Worm (Caenorhabditis elegans) whole organism, early embryonic: ENCODE results near the gene lite-1.
A peak's percentile ranks its signal among the peaks of the same experiment; 100 is the strongest.

Experiments used
- B0310.2 ChIP-seq: sonication (generic microtip); optimal IDR thresholded peaks from 2 replicates; lab custom pipeline; 2016; ENCODE audit warnings: mild to moderate bottlenecking, missing genetic modification characterization, missing compliant biosample characterization
- aly-1 ChIP-seq: sonication (generic microtip); optimal IDR thresholded peaks from 2 replicates; lab custom pipeline; 2016; ENCODE audit warnings: missing genetic modification characterization, missing compliant biosample characterization
- ama-1 ChIP-seq: fragments of 150-350 bp; optimal IDR thresholded peaks from 2 replicates; lab custom pipeline; 2014
- ceh-13 ChIP-seq: fragments of 200-800 bp; sonication (Bioruptor generic); optimal IDR thresholded peaks from 2 replicates; lab custom pipeline; 2018; ENCODE audit warnings: mild to moderate bottlenecking, missing genetic modification characterization, missing compliant biosample characterization
- ets-7 ChIP-seq: sonication (generic microtip); optimal IDR thresholded peaks from 2 replicates; lab custom pipeline; 2016; ENCODE audit warnings: missing genotype, missing genetic modification characterization, missing compliant biosample characterization
- flt-1 ChIP-seq: fragments of 200-800 bp; sonication (Bioruptor generic); IDR thresholded peaks from 2 replicates; pipeline ENCODE4 v1.3.6; 2022; ENCODE audit warnings: missing genetic modification characterization, missing compliant biosample characterization
- hmbx-1 ChIP-seq: sonication (generic microtip); optimal IDR thresholded peaks from 2 replicates; lab custom pipeline; 2016; ENCODE audit warnings: mild to moderate bottlenecking, missing genetic modification characterization, missing compliant biosample characterization
- hmg-4 ChIP-seq: fragments of 200-800 bp; sonication (Bioruptor generic); optimal IDR thresholded peaks from 2 replicates; lab custom pipeline; 2018; ENCODE audit warnings: mild to moderate bottlenecking, missing genetic modification characterization, missing compliant biosample characterization
- hnd-1 ChIP-seq: sonication (generic microtip); optimal IDR thresholded peaks from 2 replicates; lab custom pipeline; 2016; ENCODE audit warnings: missing genetic modification characterization, missing compliant biosample characterization
- scrt-1 ChIP-seq: fragments of 200-800 bp; sonication (Bioruptor generic); IDR thresholded peaks from 2 replicates; pipeline ENCODE4 v1.3.6; 2022; ENCODE audit warnings: missing genetic modification characterization, missing compliant biosample characterization
- sea-1 ChIP-seq: fragments of 200-800 bp; sonication (Bioruptor generic); conservative IDR thresholded peaks from 2 replicates; pipeline ENCODE4 v1.3.6; 2022; ENCODE audit warnings: missing genetic modification characterization, missing compliant biosample characterization
- tbx-11 ChIP-seq: fragments of 200-800 bp; sonication (Bioruptor generic); IDR thresholded peaks from 2 replicates; pipeline ENCODE4 v1.3.6; 2022; ENCODE audit warnings: missing genetic modification characterization, missing compliant biosample characterization
- tra-4 ChIP-seq: sonication (generic microtip); optimal IDR thresholded peaks from 2 replicates; lab custom pipeline; 2017; ENCODE audit warnings: missing genetic modification characterization, missing compliant biosample characterization

DNA sequence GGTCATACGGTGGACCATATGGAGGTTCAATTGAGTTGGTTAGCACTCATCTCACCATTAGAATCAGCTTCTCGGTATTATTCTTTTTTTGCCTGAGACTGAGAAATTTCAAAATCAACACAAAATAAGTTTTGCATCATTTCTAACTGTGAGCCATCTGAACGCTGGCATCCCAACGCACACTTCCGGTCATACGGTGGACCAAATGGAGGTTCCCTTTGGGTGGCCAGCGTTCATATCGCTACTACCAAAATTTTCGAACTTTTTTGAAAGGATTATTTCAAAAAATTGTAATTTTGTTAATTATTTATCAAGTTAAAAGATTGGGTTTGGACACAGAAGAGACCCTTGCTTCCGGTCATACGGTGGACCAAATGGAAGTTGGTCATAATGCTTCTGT, 22.2 kb upstream of the lite-1 start:
- no peak for TF ChIP-seq B0310.2 (tag; lab: Kevin White, UChicago)
- no peak for TF ChIP-seq sea-1 (GFP tag; lab: Robert Waterston, UW)
- TF ChIP-seq flt-1 (GFP tag; lab: Robert Waterston, UW), result no peak
- no peak for TF ChIP-seq tbx-11
- no peak for TF ChIP-seq ama-1 (lab: Kevin White, UChicago)
- no peak for TF ChIP-seq ceh-13 (GFP tag; lab: Kevin White, UChicago)
- TF ChIP-seq hmg-4, result no peak
- peak; percentile 14 for TF ChIP-seq ets-7 (tag; lab: Kevin White, UChicago)
- TF ChIP-seq hnd-1 (tag; lab: Kevin White, UChicago), result no peak
- TF ChIP-seq aly-1, result no peak
- TF ChIP-seq scrt-1 (GFP tag; lab: Robert Waterston, UW), result no peak
- no peak for TF ChIP-seq hmbx-1 (tag; lab: Kevin White, UChicago)
- TF ChIP-seq tra-4 (tag; lab: Kevin White, UChicago), result no peak
